Worm (Caenorhabditis elegans) whole organism, early embryonic: Measurements from ENCODE around the gene let-413.

Experiments used
- aly-1 ChIP-seq: sonication (generic microtip); optimal IDR thresholded peaks from 2 replicates; lab custom pipeline; 2016; ENCODE audit warnings: missing genetic modification characterization, missing compliant biosample characterization
- ama-1 ChIP-seq: fragments of 150-350 bp; optimal IDR thresholded peaks from 2 replicates; lab custom pipeline; 2014
- ceh-36 ChIP-seq: sonication (generic microtip); optimal IDR thresholded peaks from 2 replicates; lab custom pipeline; 2016; ENCODE audit warnings: missing genetic modification characterization, inconsistent platforms, missing compliant biosample characterization
- ets-7 ChIP-seq: sonication (generic microtip); optimal IDR thresholded peaks from 2 replicates; lab custom pipeline; 2016; ENCODE audit warnings: missing genotype, missing genetic modification characterization, missing compliant biosample characterization
- flt-1 ChIP-seq: fragments of 200-800 bp; sonication (Bioruptor generic); IDR thresholded peaks from 2 replicates; pipeline ENCODE4 v1.3.6; 2022; ENCODE audit warnings: missing genetic modification characterization, missing compliant biosample characterization
- hmbx-1 ChIP-seq: sonication (generic microtip); optimal IDR thresholded peaks from 2 replicates; lab custom pipeline; 2016; ENCODE audit warnings: mild to moderate bottlenecking, missing genetic modification characterization, missing compliant biosample characterization
- hnd-1 ChIP-seq: sonication (generic microtip); optimal IDR thresholded peaks from 2 replicates; lab custom pipeline; 2016; ENCODE audit warnings: missing genetic modification characterization, missing compliant biosample characterization
- pes-1 ChIP-seq: fragments of 200-800 bp; sonication (Bioruptor generic); IDR thresholded peaks from 2 replicates; pipeline ENCODE4 v1.3.6; 2022; ENCODE audit warnings: missing genetic modification reagents, missing genetic modification characterization, missing compliant biosample characterization
- tbx-37 ChIP-seq: fragments of 200-800 bp; sonication (Bioruptor generic); conservative IDR thresholded peaks from 2 replicates; pipeline ENCODE4 v1.3.6; 2022; ENCODE audit warnings: missing genetic modification reagents, missing genetic modification characterization, missing compliant biosample characterization
- tra-4 ChIP-seq: sonication (generic microtip); optimal IDR thresholded peaks from 2 replicates; lab custom pipeline; 2017; ENCODE audit warnings: missing genetic modification characterization, missing compliant biosample characterization

DNA sequence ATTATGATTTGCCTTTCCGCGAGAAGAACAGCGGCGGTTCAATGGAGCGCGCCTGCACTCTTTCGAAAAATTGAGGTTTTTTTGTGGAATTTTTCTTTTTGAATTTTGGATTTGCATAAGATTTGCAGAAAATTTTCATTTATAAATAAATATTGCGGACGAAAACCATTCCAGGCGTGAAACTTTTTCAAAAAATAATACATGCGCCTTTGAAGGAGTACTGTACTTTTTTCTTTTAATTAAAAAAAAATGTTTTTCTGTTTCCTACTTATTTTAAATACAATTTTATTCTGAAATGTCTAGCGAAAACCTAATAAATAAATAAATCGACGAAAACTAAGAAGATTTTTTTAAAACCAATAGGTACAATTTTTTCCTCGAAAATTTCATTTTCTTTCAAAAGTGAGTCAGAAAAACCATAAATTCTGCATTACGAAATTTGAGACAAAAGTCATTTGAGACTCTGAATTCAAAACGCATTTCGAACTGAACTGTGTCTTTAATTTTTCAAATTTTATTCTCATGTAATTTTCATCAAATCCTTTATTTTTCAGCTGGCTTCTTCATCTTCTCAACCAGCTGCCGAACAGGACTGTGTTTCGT, 3.5 kb upstream of the let-413 start, which contains the start of gene F26D11.1:
- TF ChIP-seq hmbx-1 (no peak), ets-7 (tag; lab: Kevin White, UChicago) (no peak), flt-1 (GFP tag; lab: Robert Waterston, UW) (no peak), tra-4 (no peak), ama-1 (lab: Kevin White, UChicago) (no peak), aly-1 (tag; lab: Kevin White, UChicago) (no peak), pes-1 (GFP tag; lab: Robert Waterston, UW) (no peak), tbx-37 (GFP tag; lab: Robert Waterston, UW) (no peak), ceh-36 (tag; lab: Kevin White, UChicago) (no peak), hnd-1 (no peak)
